Worm (Caenorhabditis elegans) whole organism, L2 larva: ENCODE results near the gene F36D4.6.

ENCODE experiments used
- C34F6.9 ChIP-seq: fragments of 150-350 bp; optimal IDR thresholded peaks from 2 replicates; lab custom pipeline; 2014; ENCODE audit warnings: missing biosample characterization, missing genetic modification characterization
- F13H6.1 ChIP-seq: sonication (generic microtip); optimal IDR thresholded peaks from 2 replicates; lab custom pipeline; 2016; ENCODE audit warnings: missing genetic modification characterization, missing compliant biosample characterization
- R02D3.7 ChIP-seq: fragments of 150-350 bp; optimal IDR thresholded peaks from 2 replicates; lab custom pipeline; 2014; ENCODE audit warnings: missing biosample characterization, missing genetic modification characterization
- Y55F3AM.14 ChIP-seq: fragments of 200-800 bp; sonication (Bioruptor generic); optimal IDR thresholded peaks from 2 replicates; lab custom pipeline; 2018; ENCODE audit warnings: mild to moderate bottlenecking, missing genetic modification characterization, missing compliant biosample characterization
- ZK546.5 ChIP-seq: sonication (generic microtip); optimal IDR thresholded peaks from 2 replicates; lab custom pipeline; 2017; ENCODE audit warnings: missing biosample characterization, missing genetic modification characterization
- alr-1 ChIP-seq: fragments of 150-350 bp; optimal IDR thresholded peaks from 2 replicates; lab custom pipeline; 2014; ENCODE audit warnings: missing biosample characterization, missing genetic modification characterization
- aly-2 ChIP-seq: fragments of 150-350 bp; optimal IDR thresholded peaks from 2 replicates; lab custom pipeline; 2014; ENCODE audit warnings: missing biosample characterization, missing genetic modification characterization
- ceh-82 ChIP-seq: fragments of 150-350 bp; optimal IDR thresholded peaks from 2 replicates; lab custom pipeline; 2014; ENCODE audit warnings: missing biosample characterization, missing genetic modification characterization
- elt-1 ChIP-seq: fragments of 150-350 bp; optimal IDR thresholded peaks from 2 replicates; lab custom pipeline; 2014; ENCODE audit warnings: missing biosample characterization, missing genetic modification characterization
- elt-3 ChIP-seq: sonication (generic microtip); optimal IDR thresholded peaks from 2 replicates; lab custom pipeline; 2017; ENCODE audit warnings: missing biosample characterization, missing genetic modification characterization
- fos-1 ChIP-seq: fragments of 150-350 bp; optimal IDR thresholded peaks from 2 replicates; lab custom pipeline; 2014; ENCODE audit warnings: missing biosample characterization, missing genetic modification characterization
- gmeb-1 ChIP-seq: fragments of 150-350 bp; optimal IDR thresholded peaks from 2 replicates; lab custom pipeline; 2014; ENCODE audit warnings: missing biosample characterization, missing genetic modification characterization
- lin-13 ChIP-seq: fragments of 150-350 bp; optimal IDR thresholded peaks from 2 replicates; lab custom pipeline; 2014; ENCODE audit warnings: missing biosample characterization, missing genetic modification reagents, missing genetic modification characterization
- lin-39 ChIP-seq: fragments of 150-350 bp; optimal IDR thresholded peaks from 2 replicates; lab custom pipeline; 2014; ENCODE audit warnings: missing biosample characterization, missing genetic modification reagents, missing genetic modification characterization
- mab-5 ChIP-seq: fragments of 150-350 bp; optimal IDR thresholded peaks from 2 replicates; lab custom pipeline; 2014; ENCODE audit warnings: missing biosample characterization, missing genetic modification characterization
- mbf-1 ChIP-seq: sonication (generic microtip); optimal IDR thresholded peaks from 2 replicates; lab custom pipeline; 2017; ENCODE audit warnings: missing biosample characterization, missing genetic modification characterization
- mdl-1 ChIP-seq, 2 experiments: fragments of 150-350 bp in 1 of 2; sonication (generic microtip) in 1 of 2; optimal IDR thresholded peaks; 2 replicates each; lab custom pipeline; 2017; ENCODE audit warnings: missing biosample characterization in 2 of 2, missing genetic modification characterization in 2 of 2
- nhr-10 ChIP-seq: sonication (generic microtip); optimal IDR thresholded peaks from 2 replicates; lab custom pipeline; 2017; ENCODE audit warnings: missing biosample characterization, missing genetic modification characterization
- nhr-11 ChIP-seq: fragments of 150-350 bp; optimal IDR thresholded peaks from 2 replicates; lab custom pipeline; 2014; ENCODE audit warnings: missing biosample characterization, missing genetic modification characterization
- nhr-12 ChIP-seq: fragments of 150-350 bp; optimal IDR thresholded peaks from 2 replicates; lab custom pipeline; 2014; ENCODE audit warnings: missing biosample characterization, missing genetic modification characterization
- nhr-129 ChIP-seq: fragments of 150-350 bp; optimal IDR thresholded peaks from 2 replicates; lab custom pipeline; 2014; ENCODE audit warnings: missing biosample characterization, missing genetic modification characterization
- nhr-21 ChIP-seq: fragments of 150-350 bp; optimal IDR thresholded peaks from 2 replicates; lab custom pipeline; 2014; ENCODE audit warnings: missing biosample characterization, missing genetic modification characterization
- nhr-237 ChIP-seq: fragments of 150-350 bp; optimal IDR thresholded peaks from 2 replicates; lab custom pipeline; 2014; ENCODE audit warnings: missing biosample characterization, missing genetic modification characterization
- nhr-25 ChIP-seq: fragments of 150-350 bp; sonication (generic microtip); optimal IDR thresholded peaks from 3 replicates; lab custom pipeline; 2014; ENCODE audit warnings: missing biosample characterization, missing genetic modification characterization
- peb-1 ChIP-seq: fragments of 150-350 bp; optimal IDR thresholded peaks from 2 replicates; lab custom pipeline; 2014; ENCODE audit warnings: missing biosample characterization, missing genetic modification characterization
- sem-4 ChIP-seq: fragments of 150-350 bp; optimal IDR thresholded peaks from 2 replicates; lab custom pipeline; 2014; ENCODE audit warnings: missing biosample characterization, missing genetic modification reagents, missing genetic modification characterization
- skn-1 ChIP-seq: sonication (generic microtip); optimal IDR thresholded peaks from 2 replicates; lab custom pipeline; 2017; ENCODE audit warnings: missing biosample characterization, missing genetic modification characterization
- sma-3 ChIP-seq: sonication (generic microtip); optimal IDR thresholded peaks from 2 replicates; lab custom pipeline; 2016; ENCODE audit warnings: missing genetic modification reagents, missing genetic modification characterization, missing compliant biosample characterization
- sma-9 ChIP-seq, 2 experiments: fragments of 150-350 bp in 1 of 2; sonication (generic microtip) in 1 of 2; optimal IDR thresholded peaks; 2 replicates each; lab custom pipeline; 2014 to 2016; ENCODE audit warnings: missing genetic modification characterization in 2 of 2, mild to moderate bottlenecking in 1 of 2, missing biosample characterization in 1 of 2, missing compliant biosample characterization in 1 of 2, missing genetic modification reagents in 1 of 2, moderate library complexity in 1 of 2
- snpc-4 ChIP-seq: fragments of 150-350 bp; optimal IDR thresholded peaks from 2 replicates; lab custom pipeline; 2014; ENCODE audit warnings: missing biosample characterization, missing genetic modification characterization
- unc-39 ChIP-seq: fragments of 150-350 bp; optimal IDR thresholded peaks from 2 replicates; lab custom pipeline; 2014; ENCODE audit warnings: missing biosample characterization, missing genetic modification characterization
- unc-62 ChIP-seq: fragments of 150-350 bp; optimal IDR thresholded peaks from 2 replicates; lab custom pipeline; 2014; ENCODE audit warnings: missing biosample characterization, missing genetic modification reagents, missing genetic modification characterization
- zag-1 ChIP-seq: fragments of 150-350 bp; optimal IDR thresholded peaks from 2 replicates; lab custom pipeline; 2014; ENCODE audit warnings: missing biosample characterization, missing genetic modification characterization
- ztf-11 ChIP-seq: sonication (generic microtip); optimal IDR thresholded peaks from 2 replicates; lab custom pipeline; 2017; ENCODE audit warnings: missing biosample characterization, missing genetic modification characterization
- ztf-4 ChIP-seq: fragments of 150-350 bp; optimal IDR thresholded peaks from 2 replicates; lab custom pipeline; 2014; ENCODE audit warnings: missing biosample characterization, missing genetic modification characterization

F36D4.6 gene

DNA sequence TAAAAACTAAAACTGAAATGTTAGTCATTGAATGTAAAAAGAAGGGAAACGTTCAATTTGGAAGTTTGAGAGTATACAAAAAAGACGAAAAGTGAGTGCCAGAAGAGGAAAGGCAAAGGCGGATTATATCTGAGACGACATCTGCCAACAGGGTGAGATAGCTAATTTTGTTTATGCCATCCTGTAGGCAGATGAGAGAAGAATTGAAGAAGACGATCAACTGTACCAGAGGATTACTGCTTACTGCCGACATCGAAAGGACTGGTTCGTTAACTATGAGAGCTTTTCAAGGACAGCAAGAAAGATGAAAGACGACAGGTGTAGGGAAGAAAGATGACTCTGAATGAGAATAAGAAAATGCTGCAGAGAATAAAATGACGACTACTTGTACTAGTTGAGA lies 3.4 kb downstream of the F36D4.6 start:
- TF ChIP-seq nhr-25, result peak; percentile 49
- TF ChIP-seq sma-9 (GFP tag; optimal IDR thresholded peaks at IDR 0.05; lab: Kevin White, UChicago), result no peak
- TF ChIP-seq sma-9 (tag; optimal IDR thresholded peaks at IDR 0.05; lab: Kevin White, UChicago), result no peak
- TF ChIP-seq nhr-237, result no peak
- peak; percentile 30 for TF ChIP-seq nhr-129 (tag; lab: Kevin White, UChicago)
- no peak for TF ChIP-seq sma-3 (GFP tag; lab: Kevin White, UChicago)
- TF ChIP-seq ceh-82 (tag; lab: Kevin White, UChicago), result no peak

- TF ChIP-seq nhr-129 (tag; lab: Kevin White, UChicago) (peak; percentile 0), snpc-4 (tag; lab: Kevin White, UChicago) (no peak), F13H6.1 (peak; percentile 62)
Measured at ce11 chrV:9422745-9423144, 4.2 kb downstream of the F36D4.6 start.

DNA sequence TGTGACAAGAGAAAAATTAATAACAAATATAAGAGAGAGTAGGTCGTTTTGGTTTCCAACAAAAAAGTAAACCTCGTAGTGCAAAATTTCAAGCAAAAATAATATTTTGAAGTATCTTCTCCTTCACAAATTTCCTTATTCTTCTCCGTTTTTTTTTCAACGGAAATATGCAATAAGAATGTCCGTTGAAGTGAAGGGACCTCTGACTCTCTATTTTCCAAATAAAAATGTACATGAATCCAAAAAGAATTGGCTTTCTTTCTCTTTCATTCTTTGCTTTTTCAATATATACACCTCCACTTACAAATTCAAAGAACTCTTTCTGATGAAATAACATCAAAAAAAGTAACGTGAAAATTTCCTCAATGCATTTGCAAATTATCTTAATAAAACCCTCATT lies 10.4 kb downstream of the F36D4.6 start, which contains the start of gene F36D4.1:
Gene F36D4.1, plus strand, starts transcription at position 301 of the 400 bp plus-strand sequence.
- TF ChIP-seq nhr-21 (tag; lab: Kevin White, UChicago), result no peak
- TF ChIP-seq mbf-1 (tag; lab: Kevin White, UChicago), result no peak
- no peak for TF ChIP-seq nhr-12
- TF ChIP-seq lin-39 (tag; lab: Kevin White, UChicago), result no peak

ce11 chrV:9414516-9414915 lies 12.5 kb downstream of the F36D4.6 start, which contains the start of gene F36D4.4:
Gene F36D4.4, minus strand, starts transcription at chrV:9414616.
- TF ChIP-seq mab-5 (tag; lab: Kevin White, UChicago) (no peak), nhr-129 (tag; lab: Kevin White, UChicago) (no peak), F13H6.1 (no peak), ztf-4 (tag; lab: Kevin White, UChicago) (no peak), nhr-25 (no peak), zag-1 (tag; lab: Kevin White, UChicago) (no peak)

DNA sequence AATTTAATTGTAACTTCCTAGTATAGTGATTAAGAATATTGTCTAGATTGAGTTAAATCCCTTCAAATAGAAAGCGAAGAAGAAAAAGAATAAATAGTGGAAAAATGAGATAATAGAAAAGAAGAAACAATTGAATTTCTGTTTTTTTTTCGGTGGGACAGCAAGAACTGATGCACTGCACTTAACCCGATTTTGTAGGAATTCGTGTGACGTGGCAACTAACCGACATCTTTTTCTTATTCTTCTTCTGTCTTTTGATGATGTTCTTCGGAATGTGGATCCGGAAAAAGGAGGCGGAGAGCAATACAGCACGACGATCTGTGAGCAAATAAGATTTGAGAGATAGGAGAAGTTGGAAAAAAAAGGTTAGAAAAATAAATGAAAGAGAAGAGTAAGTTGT lies 18.1 kb downstream of the F36D4.6 start:
- no peak for TF ChIP-seq aly-2 (tag; lab: Kevin White, UChicago)
- TF ChIP-seq fos-1, result no peak
- TF ChIP-seq ceh-82 (tag; lab: Kevin White, UChicago), result no peak
- no peak for TF ChIP-seq mbf-1 (tag; lab: Kevin White, UChicago)
- no peak for TF ChIP-seq nhr-10 (tag; lab: Kevin White, UChicago)
- TF ChIP-seq peb-1 (tag; lab: Kevin White, UChicago), result no peak
- TF ChIP-seq snpc-4 (tag; lab: Kevin White, UChicago), result no peak
- TF ChIP-seq sem-4, result no peak
- no peak for TF ChIP-seq ztf-11 (tag; lab: Kevin White, UChicago)
- no peak for TF ChIP-seq alr-1 (tag; lab: Kevin White, UChicago)
- no peak for TF ChIP-seq elt-1

- no peak for TF ChIP-seq unc-62 (GFP tag; lab: Kevin White, UChicago)
- TF ChIP-seq mbf-1 (tag; lab: Kevin White, UChicago), result no peak
- TF ChIP-seq R02D3.7, result no peak
- TF ChIP-seq lin-13 (GFP tag; lab: Kevin White, UChicago), result no peak
- no peak for TF ChIP-seq elt-3
- no peak for TF ChIP-seq mdl-1 (tag; optimal IDR thresholded peaks at IDR 0.05; lab: Kevin White, UChicago)
- no peak for TF ChIP-seq ztf-11 (tag; lab: Kevin White, UChicago)
- no peak for TF ChIP-seq ZK546.5 (tag; lab: Kevin White, UChicago)
- TF ChIP-seq nhr-129 (tag; lab: Kevin White, UChicago), result peak; percentile 59
- TF ChIP-seq sma-9 (GFP tag; optimal IDR thresholded peaks at IDR 0.05; lab: Kevin White, UChicago), result peak; percentile 6
- TF ChIP-seq sma-9 (tag; optimal IDR thresholded peaks at IDR 0.05; lab: Kevin White, UChicago), result no peak
- no peak for TF ChIP-seq Y55F3AM.14 (GFP tag; lab: Kevin White, UChicago)
- TF ChIP-seq C34F6.9, result peak; percentile 14
- no peak for TF ChIP-seq skn-1 (tag; lab: Kevin White, UChicago)
- TF ChIP-seq nhr-11 (tag; lab: Kevin White, UChicago), result no peak
- TF ChIP-seq gmeb-1 (tag; lab: Kevin White, UChicago), result no peak
- TF ChIP-seq unc-39 (tag; lab: Kevin White, UChicago), result no peak
Measured at ce11 chrV:9406890-9407289, 20.1 kb downstream of the F36D4.6 start.
